Worm (Caenorhabditis elegans) whole organism, mixed stage, embryonic: ENCODE results near the gene dnj-25.

Experiments
- ceh-43 ChIP-seq: fragments of 200-800 bp; sonication (Bioruptor generic); optimal IDR thresholded peaks from 2 replicates; lab custom pipeline; 2018; ENCODE audit warnings: mild to moderate bottlenecking, missing genetic modification characterization, moderate library complexity, missing compliant biosample characterization
- elt-3 ChIP-seq: fragments of 150-350 bp; optimal IDR thresholded peaks from 2 replicates; lab custom pipeline; 2014; ENCODE audit warnings: missing biosample characterization, missing genetic modification characterization
- nhr-237 ChIP-seq: fragments of 150-350 bp; optimal IDR thresholded peaks from 2 replicates; lab custom pipeline; 2014; ENCODE audit warnings: missing biosample characterization, missing genetic modification characterization
- pha-4 ChIP-seq: fragments of 150-350 bp; optimal IDR thresholded peaks from 2 replicates; lab custom pipeline; 2018; ENCODE audit warnings: missing biosample characterization, missing genetic modification reagents, missing genetic modification characterization
- zip-8 ChIP-seq: fragments of 150-350 bp; optimal IDR thresholded peaks from 2 replicates; lab custom pipeline; 2014; ENCODE audit warnings: missing biosample characterization, missing genetic modification characterization

- TF ChIP-seq elt-3 (tag; lab: Kevin White, UChicago) (no peak), pha-4 (no peak), zip-8 (no peak), nhr-237 (tag; lab: Kevin White, UChicago) (no peak), ceh-43 (no peak)
These were observed 34.0 kb downstream of the dnj-25 start for ce11 chrV:20710156-20710555.
